Worm (Caenorhabditis elegans) whole organism, L4/young adult: ENCODE data around the gene rps-23.

Source experiments
- W03F9.2 ChIP-seq: fragments of 150-350 bp; optimal IDR thresholded peaks from 2 replicates; lab custom pipeline; 2014; ENCODE audit warnings: missing biosample characterization, missing genetic modification characterization
- dao-5 ChIP-seq: sonication (generic microtip); optimal IDR thresholded peaks from 2 replicates; lab custom pipeline; 2016; ENCODE audit warnings: missing genotype, missing genetic modification characterization, moderate library complexity, missing compliant biosample characterization
- him-1 ChIP-seq: sonication (generic microtip); optimal IDR thresholded peaks from 2 replicates; lab custom pipeline; 2016; ENCODE audit warnings: missing genotype, missing genetic modification reagents, missing genetic modification characterization, missing compliant biosample characterization

DNA sequence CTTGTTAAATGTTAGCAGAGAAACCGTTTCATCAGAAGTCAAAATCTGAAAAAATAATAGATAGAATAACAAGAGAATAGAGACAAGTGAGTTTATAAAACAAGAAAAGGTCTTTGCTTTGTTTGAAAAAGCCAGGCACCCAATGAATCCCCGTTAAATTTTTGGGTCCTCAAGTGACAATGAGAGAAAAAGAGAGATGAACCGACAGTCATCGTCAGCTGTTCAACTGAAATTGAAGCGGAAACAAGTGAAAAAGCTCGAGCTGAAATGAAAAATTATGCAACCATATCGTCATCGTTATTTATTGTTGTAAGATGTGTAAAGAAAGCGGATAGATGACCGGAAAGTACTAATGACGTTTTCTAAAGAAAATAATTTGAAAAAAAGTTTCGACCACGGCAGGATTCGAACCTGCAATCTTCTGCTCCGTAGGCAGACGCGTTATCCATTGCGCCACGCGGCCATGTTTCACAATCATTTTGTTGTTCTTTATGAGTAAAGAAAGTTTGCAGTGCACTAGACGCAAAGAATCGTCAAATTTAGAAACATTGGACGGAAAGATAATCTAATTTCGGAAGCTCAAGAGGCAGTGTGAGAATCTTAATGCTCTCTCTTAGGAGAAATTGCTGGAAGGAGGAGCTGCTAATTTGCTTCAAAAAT, 26.8 kb upstream of the rps-23 start, which contains the start of gene F08G5.3:
- TF ChIP-seq him-1 (tag; lab: Kevin White, UChicago) (peak; percentile 52), dao-5 (tag; lab: Kevin White, UChicago) (peak; percentile 36), W03F9.2 (tag; lab: Kevin White, UChicago) (no peak)
